Fruit fly (Drosophila melanogaster): Measurements from ENCODE around the gene CG3603.

dm6 chrX:2993098-2993773 is 45.4 kb downstream of the CG3603 start:
- no peak for TF ChIP-seq kay (GFP tag; ENCODE audit: borderline replicate concordance)
- no peak for TF ChIP-seq cic (GFP tag; optimal IDR thresholded peaks at IDR 0.05)
- no peak for TF ChIP-seq CG7045 (GFP tag; optimal IDR thresholded peaks at IDR 0.05)
- TF ChIP-seq Hr96 (GFP tag; optimal IDR thresholded peaks at IDR 0.05): no peak
- no peak for TF ChIP-seq pad (GFP tag; optimal IDR thresholded peaks at IDR 0.05)
- TF ChIP-seq CG33017 (tag; optimal IDR thresholded peaks at IDR 0.05): no peak
- TF ChIP-seq CG7101 (tag; optimal IDR thresholded peaks at IDR 0.05): no peak
- TF ChIP-seq CG14711 (tag; optimal IDR thresholded peaks at IDR 0.05): no peak
